Worm (Caenorhabditis elegans) whole organism, L2 larva: ENCODE data around the gene T15B12.1.

Experiments used
- F13H6.1 ChIP-seq: sonication (generic microtip); optimal IDR thresholded peaks from 2 replicates; lab custom pipeline; 2016; ENCODE audit warnings: missing genetic modification characterization, missing compliant biosample characterization
- R02D3.7 ChIP-seq: fragments of 150-350 bp; optimal IDR thresholded peaks from 2 replicates; lab custom pipeline; 2014; ENCODE audit warnings: missing biosample characterization, missing genetic modification characterization
- blmp-1 ChIP-seq: sonication (generic microtip); optimal IDR thresholded peaks from 2 replicates; lab custom pipeline; 2017; ENCODE audit warnings: missing genetic modification characterization, mild to moderate bottlenecking, missing compliant biosample characterization, antibody characterized with exemption, moderate library complexity; ENCODE audit not compliant: insufficient read depth
- egl-27 ChIP-seq: sonication (generic microtip); optimal IDR thresholded peaks from 3 replicates; lab custom pipeline; 2017; ENCODE audit warnings: missing biosample characterization, missing genetic modification reagents, missing genetic modification characterization
- elt-1 ChIP-seq: fragments of 150-350 bp; optimal IDR thresholded peaks from 2 replicates; lab custom pipeline; 2014; ENCODE audit warnings: missing biosample characterization, missing genetic modification characterization
- fos-1 ChIP-seq: fragments of 150-350 bp; optimal IDR thresholded peaks from 2 replicates; lab custom pipeline; 2014; ENCODE audit warnings: missing biosample characterization, missing genetic modification characterization
- gmeb-1 ChIP-seq: fragments of 150-350 bp; optimal IDR thresholded peaks from 2 replicates; lab custom pipeline; 2014; ENCODE audit warnings: missing biosample characterization, missing genetic modification characterization
- nhr-12 ChIP-seq: fragments of 150-350 bp; optimal IDR thresholded peaks from 2 replicates; lab custom pipeline; 2014; ENCODE audit warnings: missing biosample characterization, missing genetic modification characterization
- unc-62 ChIP-seq: fragments of 150-350 bp; optimal IDR thresholded peaks from 2 replicates; lab custom pipeline; 2014; ENCODE audit warnings: missing biosample characterization, missing genetic modification reagents, missing genetic modification characterization
- zag-1 ChIP-seq: fragments of 150-350 bp; optimal IDR thresholded peaks from 2 replicates; lab custom pipeline; 2014; ENCODE audit warnings: missing biosample characterization, missing genetic modification characterization

DNA sequence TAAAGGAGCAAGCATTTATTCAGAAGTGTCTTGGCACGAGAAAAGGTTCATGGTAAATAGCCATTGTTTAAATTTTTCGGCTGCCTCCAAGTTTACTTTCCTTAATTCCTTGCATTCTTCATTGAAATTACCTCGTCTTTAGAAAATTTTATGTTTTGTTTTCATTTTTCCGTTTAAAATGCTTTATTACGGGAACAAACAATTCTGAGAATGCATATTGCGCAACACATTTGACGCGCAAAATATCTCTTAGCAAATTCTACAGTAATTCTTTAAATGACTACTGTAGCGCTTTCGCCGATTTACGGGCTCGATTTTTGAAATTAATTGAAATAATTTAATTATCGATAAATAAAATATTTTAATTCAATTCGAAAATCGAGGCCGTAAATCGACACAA is 56.6 kb downstream of the T15B12.1 start:
- TF ChIP-seq zag-1 (tag; lab: Kevin White, UChicago): no peak
- no peak for TF ChIP-seq egl-27 (tag; lab: Kevin White, UChicago)
- no peak for TF ChIP-seq unc-62
- TF ChIP-seq blmp-1: no peak
- no peak for TF ChIP-seq F13H6.1 (tag; lab: Kevin White, UChicago)
- no peak for TF ChIP-seq fos-1 (tag; lab: Kevin White, UChicago)
- no peak for TF ChIP-seq nhr-12 (tag; lab: Kevin White, UChicago)
- TF ChIP-seq gmeb-1: no peak
- no peak for TF ChIP-seq elt-1 (tag; lab: Kevin White, UChicago)
- TF ChIP-seq R02D3.7 (tag; lab: Kevin White, UChicago): no peak
